Worm (Caenorhabditis elegans) whole organism, early embryonic: Measurements from ENCODE around the gene C49G7.10.

Experiments used
- ama-1 ChIP-seq: fragments of 150-350 bp; optimal IDR thresholded peaks from 2 replicates; lab custom pipeline; 2014
- hmbx-1 ChIP-seq: sonication (generic microtip); optimal IDR thresholded peaks from 2 replicates; lab custom pipeline; 2016; ENCODE audit warnings: mild to moderate bottlenecking, missing genetic modification characterization, missing compliant biosample characterization

DNA sequence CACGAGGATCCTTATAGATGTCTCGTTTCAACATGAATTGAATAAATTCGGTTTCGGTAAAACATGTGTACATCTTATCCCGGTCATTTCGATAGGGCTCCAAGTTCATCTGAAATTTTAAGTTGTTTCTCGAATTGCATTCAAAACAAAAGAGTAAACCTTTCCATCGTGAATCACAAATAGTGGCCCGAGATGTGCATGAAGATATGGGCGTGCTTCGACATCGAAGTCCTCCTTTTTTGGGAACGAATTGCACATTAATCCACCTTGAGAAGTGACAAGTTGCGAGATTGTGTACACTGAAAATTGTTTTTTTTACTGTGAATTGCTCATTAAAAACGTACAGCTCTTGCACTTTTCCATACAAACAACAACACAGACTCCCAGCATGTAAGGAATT lies 14.4 kb upstream of the C49G7.10 start:
- TF ChIP-seq ama-1 (lab: Kevin White, UChicago), result no peak
- TF ChIP-seq hmbx-1, result no peak
